Worm (Caenorhabditis elegans) whole organism, L2 larva: ENCODE results near the gene cyp-34A8.

Experiments used
- C34F6.9 ChIP-seq: fragments of 150-350 bp; optimal IDR thresholded peaks from 2 replicates; lab custom pipeline; 2014; ENCODE audit warnings: missing biosample characterization, missing genetic modification characterization
- R02D3.7 ChIP-seq: fragments of 150-350 bp; optimal IDR thresholded peaks from 2 replicates; lab custom pipeline; 2014; ENCODE audit warnings: missing biosample characterization, missing genetic modification characterization
- ama-1 ChIP-seq: fragments of 150-350 bp; optimal IDR thresholded peaks from 2 replicates; lab custom pipeline; 2018; ENCODE audit warnings: inconsistent platforms
- blmp-1 ChIP-seq: sonication (generic microtip); optimal IDR thresholded peaks from 2 replicates; lab custom pipeline; 2017; ENCODE audit warnings: missing genetic modification characterization, mild to moderate bottlenecking, missing compliant biosample characterization, antibody characterized with exemption, moderate library complexity; ENCODE audit not compliant: insufficient read depth
- ceh-82 ChIP-seq: fragments of 150-350 bp; optimal IDR thresholded peaks from 2 replicates; lab custom pipeline; 2014; ENCODE audit warnings: missing biosample characterization, missing genetic modification characterization
- elt-1 ChIP-seq: fragments of 150-350 bp; optimal IDR thresholded peaks from 2 replicates; lab custom pipeline; 2014; ENCODE audit warnings: missing biosample characterization, missing genetic modification characterization
- lin-13 ChIP-seq: fragments of 150-350 bp; optimal IDR thresholded peaks from 2 replicates; lab custom pipeline; 2014; ENCODE audit warnings: missing biosample characterization, missing genetic modification reagents, missing genetic modification characterization
- nhr-10 ChIP-seq: sonication (generic microtip); optimal IDR thresholded peaks from 2 replicates; lab custom pipeline; 2017; ENCODE audit warnings: missing biosample characterization, missing genetic modification characterization
- nhr-77 ChIP-seq: fragments of 150-350 bp; optimal IDR thresholded peaks from 2 replicates; lab custom pipeline; 2014; ENCODE audit warnings: missing biosample characterization, missing genetic modification characterization
- unc-62 ChIP-seq: fragments of 150-350 bp; optimal IDR thresholded peaks from 2 replicates; lab custom pipeline; 2014; ENCODE audit warnings: missing biosample characterization, missing genetic modification reagents, missing genetic modification characterization
- zag-1 ChIP-seq: fragments of 150-350 bp; optimal IDR thresholded peaks from 2 replicates; lab custom pipeline; 2014; ENCODE audit warnings: missing biosample characterization, missing genetic modification characterization

ce11 chrV:3931326-3931725 is 36.3 kb downstream of the cyp-34A8 start, which contains the start of gene srx-63:
- TF ChIP-seq lin-13 = no peak
- TF ChIP-seq nhr-10 = no peak
- TF ChIP-seq R02D3.7 (tag; lab: Kevin White, UChicago) = no peak
- no peak for TF ChIP-seq ama-1 (lab: Kevin White, UChicago)
- no peak for TF ChIP-seq nhr-77 (tag; lab: Kevin White, UChicago)
- no peak for TF ChIP-seq unc-62 (GFP tag; lab: Kevin White, UChicago)
- no peak for TF ChIP-seq C34F6.9
- no peak for TF ChIP-seq blmp-1 (tag; lab: Kevin White, UChicago)
- no peak for TF ChIP-seq ceh-82 (tag; lab: Kevin White, UChicago)
- TF ChIP-seq zag-1 (tag; lab: Kevin White, UChicago) = no peak
- no peak for TF ChIP-seq elt-1
